Worm (Caenorhabditis elegans): ENCODE measurements around the gene srv-2.
A peak's percentile ranks its signal among the peaks of the same experiment; 100 is the strongest.

Gene srv-2

DNA sequence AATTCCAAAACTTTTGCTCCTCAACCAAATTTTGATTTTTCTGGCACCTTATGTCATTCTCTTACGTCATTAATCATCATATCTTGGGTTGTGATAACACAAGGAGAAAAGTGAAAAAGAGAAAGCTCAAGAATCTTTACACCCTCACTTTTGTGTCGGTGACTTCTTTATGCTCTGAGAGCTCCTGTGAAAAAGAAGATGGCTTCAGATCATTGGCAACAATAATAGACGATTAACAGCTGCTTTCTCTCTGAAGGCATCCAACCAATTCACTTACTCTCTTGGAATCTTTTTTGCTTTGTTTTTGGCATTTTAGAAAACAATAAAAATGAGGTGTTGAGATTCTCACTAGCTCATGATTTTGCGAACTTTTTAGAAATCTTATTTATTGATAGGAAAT is 32.6 kb downstream of the srv-2 start:
- TF ChIP-seq him-1 (tag; optimal IDR thresholded peaks at IDR 0.05) (no peak), W03F9.2 (tag; optimal IDR thresholded peaks at IDR 0.05) (no peak), dao-5 (tag; optimal IDR thresholded peaks at IDR 0.05) (no peak)

- TF ChIP-seq W03F9.2 (tag; optimal IDR thresholded peaks at IDR 0.05) (no peak), dao-5 (tag; optimal IDR thresholded peaks at IDR 0.05) (no peak), him-1 (tag; optimal IDR thresholded peaks at IDR 0.05) (no peak)
Observed at ce11 chrII:10566458-10566857, 35.6 kb downstream of the srv-2 start.

DNA sequence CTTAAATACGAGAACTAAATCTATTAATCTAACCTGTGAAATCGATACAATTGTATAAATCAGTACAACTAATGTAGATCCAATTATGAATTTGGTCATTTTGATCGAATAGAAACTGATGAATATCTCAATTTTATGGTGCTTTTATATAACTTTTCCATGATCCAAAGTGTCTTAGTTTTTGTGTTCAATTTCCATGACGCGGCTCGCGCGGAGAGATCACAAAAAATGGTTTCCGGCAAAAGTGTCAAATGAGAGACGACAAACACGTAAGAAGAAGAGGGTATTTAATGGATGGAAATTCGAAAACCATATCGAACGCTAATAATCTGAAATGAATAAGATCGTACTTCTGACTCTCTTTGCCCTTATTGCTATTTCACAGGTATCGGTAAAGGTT is 37.5 kb downstream of the srv-2 start, which contains the start of the genes C06A1.6 and C06A1.7:
Gene C06A1.6, minus strand, starts transcription at position 101 of the 400 bp plus-strand sequence.
Gene C06A1.7, plus strand, starts transcription at position 314 of the 400 bp plus-strand sequence.
- TF ChIP-seq W03F9.2 (tag; optimal IDR thresholded peaks at IDR 0.05) (no peak), dao-5 (tag; optimal IDR thresholded peaks at IDR 0.05) (no peak), him-1 (tag; optimal IDR thresholded peaks at IDR 0.05) (no peak)

- TF ChIP-seq him-1 (tag; optimal IDR thresholded peaks at IDR 0.05) (peak; percentile 100), dao-5 (tag; optimal IDR thresholded peaks at IDR 0.05) (peak; percentile 80), W03F9.2 (tag; optimal IDR thresholded peaks at IDR 0.05) (peak; percentile 99)
Observed at ce11 chrII:10563368-10563767, 38.7 kb downstream of the srv-2 start, which contains the start of gene cdc-48.1. Gene cdc-48.1 (minus strand): TSS chrII:10563407.

ce11 chrII:10559671-10560184 is 42.4 kb downstream of the srv-2 start:
- TF ChIP-seq dao-5 (tag; optimal IDR thresholded peaks at IDR 0.05) (no peak), him-1 (tag; optimal IDR thresholded peaks at IDR 0.05) (no peak), W03F9.2 (tag; optimal IDR thresholded peaks at IDR 0.05) (no peak)

- TF ChIP-seq W03F9.2 (tag; optimal IDR thresholded peaks at IDR 0.05), result no peak
- no peak for TF ChIP-seq dao-5 (tag; optimal IDR thresholded peaks at IDR 0.05)
- TF ChIP-seq him-1 (tag; optimal IDR thresholded peaks at IDR 0.05), result no peak
Observed at ce11 chrII:10558962-10559415, 43.1 kb downstream of the srv-2 start.

- TF ChIP-seq him-1 (tag; optimal IDR thresholded peaks at IDR 0.05) (no peak), W03F9.2 (tag; optimal IDR thresholded peaks at IDR 0.05) (no peak), dao-5 (tag; optimal IDR thresholded peaks at IDR 0.05) (no peak)
Observed at ce11 chrII:10558345-10558744, 43.7 kb downstream of the srv-2 start.

ce11 chrII:10557206-10557574 is 44.9 kb downstream of the srv-2 start:
- TF ChIP-seq him-1 (tag; optimal IDR thresholded peaks at IDR 0.05) (no peak), W03F9.2 (tag; optimal IDR thresholded peaks at IDR 0.05) (no peak), dao-5 (tag; optimal IDR thresholded peaks at IDR 0.05) (no peak)

ce11 chrII:10556550-10557205 is 45.4 kb downstream of the srv-2 start:
- TF ChIP-seq dao-5 (tag; optimal IDR thresholded peaks at IDR 0.05), result no peak
- no peak for TF ChIP-seq him-1 (tag; optimal IDR thresholded peaks at IDR 0.05)
- TF ChIP-seq W03F9.2 (tag; optimal IDR thresholded peaks at IDR 0.05), result no peak

DNA sequence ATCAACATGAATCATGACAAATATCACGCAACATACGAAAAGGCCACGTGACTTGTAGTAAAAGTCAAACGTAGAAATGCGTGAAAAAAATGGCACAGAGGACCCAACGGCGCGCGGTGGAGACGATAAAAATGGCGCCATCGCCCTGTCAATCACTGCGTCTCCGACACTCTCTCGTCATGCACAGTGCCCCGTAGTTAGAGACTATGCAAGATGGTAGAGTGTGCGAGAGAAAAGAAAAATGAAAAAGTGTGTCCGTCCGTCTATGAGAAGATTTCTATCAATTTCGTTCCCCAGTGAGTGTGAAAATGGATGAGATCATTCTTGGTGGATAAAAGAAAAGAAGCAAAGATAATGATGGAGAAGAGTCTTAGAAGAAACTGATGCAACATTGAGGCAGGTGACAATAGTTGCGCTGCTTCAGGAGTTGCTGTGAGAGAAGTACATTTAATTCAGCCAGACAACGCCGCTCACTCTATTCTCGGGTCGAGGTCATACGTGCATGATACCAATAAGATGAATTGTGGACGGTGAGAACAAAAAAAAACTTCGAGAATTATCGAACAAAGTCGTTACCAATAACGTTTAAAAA is 46.5 kb downstream of the srv-2 start:
- TF ChIP-seq him-1 (tag; optimal IDR thresholded peaks at IDR 0.05), result no peak
- TF ChIP-seq dao-5 (tag; optimal IDR thresholded peaks at IDR 0.05), result no peak
- no peak for TF ChIP-seq W03F9.2 (tag; optimal IDR thresholded peaks at IDR 0.05)

- no peak for TF ChIP-seq him-1 (tag; optimal IDR thresholded peaks at IDR 0.05)
- TF ChIP-seq dao-5 (tag; optimal IDR thresholded peaks at IDR 0.05), result no peak
- TF ChIP-seq W03F9.2 (tag; optimal IDR thresholded peaks at IDR 0.05), result no peak
Observed at ce11 chrII:10554972-10555371, 47.1 kb downstream of the srv-2 start, which contains the start of gene mnk-1. Gene mnk-1 (minus strand): TSS chrII:10555044.

ce11 chrII:10554046-10554399 is 48.1 kb downstream of the srv-2 start:
- no peak for TF ChIP-seq him-1 (tag; optimal IDR thresholded peaks at IDR 0.05)
- TF ChIP-seq dao-5 (tag; optimal IDR thresholded peaks at IDR 0.05), result no peak
- TF ChIP-seq W03F9.2 (tag; optimal IDR thresholded peaks at IDR 0.05), result no peak

- no peak for TF ChIP-seq W03F9.2 (tag; optimal IDR thresholded peaks at IDR 0.05)
- TF ChIP-seq him-1 (tag; optimal IDR thresholded peaks at IDR 0.05), result no peak
- TF ChIP-seq dao-5 (tag; optimal IDR thresholded peaks at IDR 0.05), result no peak
Observed at ce11 chrII:10553377-10554045, 48.6 kb downstream of the srv-2 start.

Data from whole organism, L4/young adult.